Worm (Caenorhabditis elegans) whole organism, L1 larva: ENCODE data around the gene swd-2.2.
A peak's percentile ranks its signal among the peaks of the same experiment; 100 is the strongest.

Experiments used
- C04F5.9 ChIP-seq: sonication (generic microtip); optimal IDR thresholded peaks from 2 replicates; lab custom pipeline; 2016; ENCODE audit warnings: missing genetic modification characterization, missing compliant biosample characterization
- F16B12.6 ChIP-seq: fragments of 150-350 bp; optimal IDR thresholded peaks from 2 replicates; lab custom pipeline; 2014; ENCODE audit warnings: missing biosample characterization, missing genetic modification characterization
- Y116A8C.19 ChIP-seq: sonication (generic microtip); optimal IDR thresholded peaks from 2 replicates; lab custom pipeline; 2016; ENCODE audit warnings: missing compliant biosample characterization, missing genetic modification characterization, borderline replicate concordance
- aha-1 ChIP-seq: fragments of 150-350 bp; optimal IDR thresholded peaks from 2 replicates; lab custom pipeline; 2014; ENCODE audit warnings: missing biosample characterization, missing genetic modification characterization
- aly-2 ChIP-seq: fragments of 150-350 bp; optimal IDR thresholded peaks from 2 replicates; lab custom pipeline; 2014; ENCODE audit warnings: missing biosample characterization, missing genetic modification characterization
- ama-1 ChIP-seq: fragments of 150-350 bp; optimal IDR thresholded peaks from 2 replicates; lab custom pipeline; 2014
- blmp-1 ChIP-seq: fragments of 150-350 bp; optimal IDR thresholded peaks from 2 replicates; lab custom pipeline; 2014; ENCODE audit warnings: missing biosample characterization, missing genetic modification characterization
- ceh-82 ChIP-seq, 3 experiments: fragments of 150-350 bp in 1 of 3; sonication (generic microtip) in 2 of 3; optimal IDR thresholded peaks; 2 replicates each; lab custom pipeline; 2014 to 2017; ENCODE audit warnings: missing biosample characterization in 3 of 3, missing genetic modification characterization in 3 of 3
- ceh-88 ChIP-seq: fragments of 200-800 bp; sonication (Bioruptor generic); IDR thresholded peaks from 2 replicates; pipeline ENCODE4 v1.3.6; 2022; ENCODE audit warnings: missing genetic modification characterization, missing compliant biosample characterization
- ces-1 ChIP-seq: fragments of 150-350 bp; optimal IDR thresholded peaks from 2 replicates; lab custom pipeline; 2014; ENCODE audit warnings: missing biosample characterization, missing genetic modification reagents, missing genetic modification characterization
- efl-3 ChIP-seq: fragments of 200-800 bp; sonication (Bioruptor generic); optimal IDR thresholded peaks from 2 replicates; lab custom pipeline; 2018; ENCODE audit warnings: mild to moderate bottlenecking, missing genetic modification characterization, missing compliant biosample characterization
- egl-13 ChIP-seq: sonication (generic microtip); optimal IDR thresholded peaks from 2 replicates; lab custom pipeline; 2016; ENCODE audit warnings: missing genotype, missing genetic modification reagents, missing genetic modification characterization, missing compliant biosample characterization
- egl-27 ChIP-seq, 2 experiments: fragments of 150-350 bp in 1 of 2; sonication (generic microtip); optimal IDR thresholded peaks; 3 replicates each; lab custom pipeline; 2017 to 2018; ENCODE audit warnings: missing biosample characterization in 2 of 2, missing genetic modification characterization in 2 of 2, missing genetic modification reagents in 2 of 2
- elt-2 ChIP-seq: sonication (generic microtip); optimal IDR thresholded peaks from 2 replicates; lab custom pipeline; 2016; ENCODE audit warnings: missing genetic modification characterization, mild to moderate bottlenecking, inconsistent platforms, missing compliant biosample characterization, missing genetic modification reagents
- ets-5 ChIP-seq: fragments of 200-800 bp; sonication (Bioruptor generic); IDR thresholded peaks from 2 replicates; pipeline ENCODE4 v1.3.6; 2022; ENCODE audit warnings: missing genetic modification characterization, missing compliant biosample characterization
- fkh-10 ChIP-seq: sonication (generic microtip); optimal IDR thresholded peaks from 2 replicates; lab custom pipeline; 2017; ENCODE audit warnings: missing biosample characterization, missing genetic modification reagents, missing genetic modification characterization
- fkh-4 ChIP-seq: sonication (generic microtip); optimal IDR thresholded peaks from 2 replicates; lab custom pipeline; 2016; ENCODE audit warnings: missing compliant biosample characterization, missing genetic modification characterization, borderline replicate concordance
- fkh-8 ChIP-seq: sonication (generic microtip); optimal IDR thresholded peaks from 2 replicates; lab custom pipeline; 2016; ENCODE audit warnings: mild to moderate bottlenecking, missing genetic modification characterization, missing compliant biosample characterization
- fos-1 ChIP-seq: fragments of 150-350 bp; optimal IDR thresholded peaks from 2 replicates; lab custom pipeline; 2014; ENCODE audit warnings: missing biosample characterization, missing genetic modification characterization
- hlh-17 ChIP-seq: fragments of 200-800 bp; sonication (Bioruptor generic); optimal IDR thresholded peaks from 2 replicates; lab custom pipeline; 2018; ENCODE audit warnings: missing genetic modification characterization, mild to moderate bottlenecking, missing compliant biosample characterization, moderate library complexity, borderline replicate concordance
- irx-1 ChIP-seq: sonication (generic microtip); optimal IDR thresholded peaks from 2 replicates; lab custom pipeline; 2016; ENCODE audit warnings: missing genetic modification characterization, missing compliant biosample characterization
- jun-1 ChIP-seq: fragments of 150-350 bp; optimal IDR thresholded peaks from 2 replicates; lab custom pipeline; 2014; ENCODE audit warnings: missing biosample characterization, missing genetic modification reagents, missing genetic modification characterization
- lin-14 ChIP-seq: fragments of 200-800 bp; sonication (Bioruptor generic); optimal IDR thresholded peaks from 2 replicates; lab custom pipeline; 2018; ENCODE audit warnings: mild to moderate bottlenecking, missing genetic modification characterization, moderate library complexity, missing compliant biosample characterization
- lin-35 ChIP-seq, 2 experiments: fragments of 150-350 bp; optimal IDR thresholded peaks; 2 replicates each; lab custom pipeline; 2014; ENCODE audit warnings: missing biosample characterization in 2 of 2, missing genetic modification characterization in 2 of 2, missing genetic modification reagents in 2 of 2
- mab-9 ChIP-seq: fragments of 200-800 bp; sonication (Bioruptor generic); IDR thresholded peaks from 2 replicates; pipeline ENCODE4 v1.3.6; 2022; ENCODE audit warnings: missing genetic modification reagents, missing genetic modification characterization, missing compliant biosample characterization
- mdl-1 ChIP-seq, 2 experiments: fragments of 150-350 bp; optimal IDR thresholded peaks; 2 replicates each; lab custom pipeline; 2014 to 2017; ENCODE audit warnings: missing biosample characterization in 2 of 2, missing genetic modification characterization in 2 of 2, inconsistent platforms in 1 of 2
- mep-1 ChIP-seq: fragments of 150-350 bp; optimal IDR thresholded peaks from 2 replicates; lab custom pipeline; 2014; ENCODE audit warnings: missing biosample characterization, missing genetic modification characterization
- nhr-11 ChIP-seq: fragments of 150-350 bp; optimal IDR thresholded peaks from 2 replicates; lab custom pipeline; 2014; ENCODE audit warnings: missing biosample characterization, missing genetic modification characterization
- nhr-12 ChIP-seq: sonication (generic microtip); optimal IDR thresholded peaks from 2 replicates; lab custom pipeline; 2017; ENCODE audit warnings: missing biosample characterization, missing genetic modification characterization
- nhr-19 ChIP-seq: fragments of 200-800 bp; sonication (Bioruptor generic); conservative IDR thresholded peaks from 2 replicates; pipeline ENCODE4 v1.3.6; 2022; ENCODE audit warnings: missing genetic modification characterization, missing compliant biosample characterization
- nhr-20 ChIP-seq: sonication (generic microtip); optimal IDR thresholded peaks from 2 replicates; lab custom pipeline; 2016; ENCODE audit warnings: mild to moderate bottlenecking, missing genetic modification characterization, missing compliant biosample characterization
- nhr-237 ChIP-seq: fragments of 150-350 bp; optimal IDR thresholded peaks from 2 replicates; lab custom pipeline; 2014; ENCODE audit warnings: missing biosample characterization, missing genetic modification characterization
- nhr-28 ChIP-seq: fragments of 150-350 bp; optimal IDR thresholded peaks from 2 replicates; lab custom pipeline; 2014; ENCODE audit warnings: missing biosample characterization, missing genetic modification characterization
- nhr-71 ChIP-seq: sonication (generic microtip); optimal IDR thresholded peaks from 2 replicates; lab custom pipeline; 2016; ENCODE audit warnings: mild to moderate bottlenecking, missing genetic modification characterization, moderate library complexity, missing compliant biosample characterization
- nhr-77 ChIP-seq: fragments of 150-350 bp; optimal IDR thresholded peaks from 2 replicates; lab custom pipeline; 2014; ENCODE audit warnings: missing biosample characterization, missing genetic modification characterization
- nhr-90 ChIP-seq: sonication (generic microtip); optimal IDR thresholded peaks from 2 replicates; lab custom pipeline; 2016; ENCODE audit warnings: mild to moderate bottlenecking, missing genetic modification characterization, missing compliant biosample characterization; ENCODE audit not compliant: poor library complexity
- pag-3 ChIP-seq: sonication (generic microtip); optimal IDR thresholded peaks from 2 replicates; lab custom pipeline; 2017; ENCODE audit warnings: missing genetic modification characterization, mild to moderate bottlenecking, missing compliant biosample characterization, antibody characterized with exemption, borderline replicate concordance; ENCODE audit not compliant: insufficient read depth
- skn-1 ChIP-seq: fragments of 150-350 bp; optimal IDR thresholded peaks from 2 replicates; lab custom pipeline; 2014; ENCODE audit warnings: missing biosample characterization, missing genetic modification characterization
- snu-23 ChIP-seq: sonication (generic microtip); optimal IDR thresholded peaks from 2 replicates; lab custom pipeline; 2016; ENCODE audit warnings: missing genetic modification characterization, missing compliant biosample characterization
- sox-4 ChIP-seq: sonication (generic microtip); optimal IDR thresholded peaks from 2 replicates; lab custom pipeline; 2016; ENCODE audit warnings: missing genetic modification characterization, missing compliant biosample characterization
- sptf-1 ChIP-seq: fragments of 150-350 bp; optimal IDR thresholded peaks from 2 replicates; lab custom pipeline; 2014; ENCODE audit warnings: missing biosample characterization, missing genetic modification characterization
- tbx-2 ChIP-seq: sonication (generic microtip); optimal IDR thresholded peaks from 2 replicates; lab custom pipeline; 2016; ENCODE audit warnings: missing genetic modification characterization, missing compliant biosample characterization
- tlp-1 ChIP-seq: fragments of 150-350 bp; optimal IDR thresholded peaks from 2 replicates; lab custom pipeline; 2014; ENCODE audit warnings: missing biosample characterization, missing genetic modification characterization
- unc-62 ChIP-seq: fragments of 150-350 bp; optimal IDR thresholded peaks from 2 replicates; lab custom pipeline; 2014; ENCODE audit warnings: missing biosample characterization, missing genetic modification reagents, missing genetic modification characterization
- unc-86 ChIP-seq: sonication (generic microtip); optimal IDR thresholded peaks from 2 replicates; lab custom pipeline; 2016; ENCODE audit warnings: missing genetic modification characterization, missing compliant biosample characterization
- unc-98 ChIP-seq: fragments of 200-800 bp; sonication (Bioruptor generic); IDR thresholded peaks from 2 replicates; pipeline ENCODE4 v1.3.6; 2022; ENCODE audit warnings: missing genetic modification characterization, missing compliant biosample characterization
- zip-4 ChIP-seq: fragments of 200-800 bp; sonication (Bioruptor generic); optimal IDR thresholded peaks from 2 replicates; lab custom pipeline; 2018; ENCODE audit warnings: mild to moderate bottlenecking, missing genetic modification characterization, moderate library complexity, missing compliant biosample characterization
- ztf-11 ChIP-seq, 2 experiments: sonication (generic microtip); optimal IDR thresholded peaks; 2 replicates each; lab custom pipeline; 2016 to 2017; ENCODE audit warnings: missing genetic modification characterization in 2 of 2, missing biosample characterization in 1 of 2, missing compliant biosample characterization in 1 of 2

swd-2.2 gene

ce11 chrIV:7816402-7817102, 42.3 kb downstream of the swd-2.2 start (continued):
- TF ChIP-seq ces-1 (GFP tag; lab: Kevin White, UChicago) (no peak), ets-5 (no peak), nhr-20 (tag; lab: Kevin White, UChicago) (peak; percentile 41), hlh-17 (GFP tag; lab: Kevin White, UChicago) (no peak), sptf-1 (tag; lab: Kevin White, UChicago) (no peak), blmp-1 (tag; lab: Kevin White, UChicago) (peak; percentile 28), aly-2 (no peak), fkh-10 (GFP tag; lab: Kevin White, UChicago) (no peak), egl-27 (tag; optimal IDR thresholded peaks at IDR 0.05; lab: Kevin White, UChicago) (no peak), ceh-88 (GFP tag; lab: Robert Waterston, UW) (no peak; the same call in 1 of the 2 replicates), unc-62 (GFP tag; lab: Kevin White, UChicago) (no peak), irx-1 (tag; lab: Kevin White, UChicago) (peak; percentile 69), lin-35 (GFP tag; optimal IDR thresholded peaks at IDR 0.05; lab: Kevin White, UChicago) (peak; percentile 74 to 93), sox-4 (tag; lab: Kevin White, UChicago) (peak; percentile 64), mdl-1 (tag; optimal IDR thresholded peaks at IDR 0.05; lab: Kevin White, UChicago) (no peak), ama-1 (no peak), nhr-237 (tag; lab: Kevin White, UChicago) (no peak), F16B12.6 (tag; lab: Kevin White, UChicago) (no peak), efl-3 (no peak), jun-1 (no peak), tlp-1 (tag; lab: Kevin White, UChicago) (no peak), lin-14 (peak; percentile 54), tbx-2 (peak; percentile 51), nhr-19 (GFP tag; lab: Robert Waterston, UW) (peak; percentile 44), skn-1 (tag; lab: Kevin White, UChicago) (peak; percentile 5), C04F5.9 (tag; lab: Kevin White, UChicago) (peak; percentile 40), egl-13 (tag; lab: Kevin White, UChicago) (peak; percentile 35), pag-3 (tag; lab: Kevin White, UChicago) (no peak), fos-1 (tag; lab: Kevin White, UChicago) (no peak), elt-2 (peak; percentile 22), nhr-90 (tag; lab: Kevin White, UChicago) (peak; percentile 79), aha-1 (tag; lab: Kevin White, UChicago) (no peak), Y116A8C.19 (tag; lab: Kevin White, UChicago) (peak; percentile 6), nhr-11 (tag; lab: Kevin White, UChicago) (no peak), nhr-77 (tag; lab: Kevin White, UChicago) (no peak), zip-4 (GFP tag; lab: Kevin White, UChicago) (no peak), ceh-82 (tag; optimal IDR thresholded peaks at IDR 0.05; lab: Kevin White, UChicago) (no peak), fkh-4 (tag; lab: Kevin White, UChicago) (peak; percentile 60)

ce11 chrIV:7817852-7818251, 43.6 kb downstream of the swd-2.2 start, which contains the start of gene ric-3:
Gene ric-3, plus strand, starts transcription at chrIV:7818251.
- TF ChIP-seq unc-86 (tag; lab: Kevin White, UChicago) = peak; percentile 76
- no peak for TF ChIP-seq fkh-4 (tag; lab: Kevin White, UChicago)
- TF ChIP-seq fkh-8 (tag; lab: Kevin White, UChicago) = peak; percentile 84
- TF ChIP-seq hlh-17 (GFP tag; lab: Kevin White, UChicago) = no peak
- TF ChIP-seq sox-4 (tag; lab: Kevin White, UChicago) = no peak
- peak; percentile 87 for TF ChIP-seq nhr-71 (tag; lab: Kevin White, UChicago)
- TF ChIP-seq ces-1 (GFP tag; lab: Kevin White, UChicago) = no peak
- peak; percentile 84 for TF ChIP-seq mep-1 (tag; lab: Kevin White, UChicago)
- no peak for TF ChIP-seq efl-3
- peak; percentile 78 for TF ChIP-seq snu-23 (GFP tag; lab: Kevin White, UChicago)
- no peak for TF ChIP-seq aha-1 (tag; lab: Kevin White, UChicago)
- no peak for TF ChIP-seq unc-98
- no peak for TF ChIP-seq nhr-90 (tag; lab: Kevin White, UChicago)
- TF ChIP-seq nhr-19 (GFP tag; lab: Robert Waterston, UW) = peak; percentile 63
- TF ChIP-seq skn-1 (tag; lab: Kevin White, UChicago) = peak; percentile 19
- no peak for TF ChIP-seq nhr-237 (tag; lab: Kevin White, UChicago)
- TF ChIP-seq mab-9 (GFP tag; lab: Robert Waterston, UW) = no peak
- TF ChIP-seq nhr-28 (tag; lab: Kevin White, UChicago) = no peak
- TF ChIP-seq mdl-1 (tag; optimal IDR thresholded peaks at IDR 0.05; lab: Kevin White, UChicago) = no peak
- TF ChIP-seq lin-14 = peak; percentile 95
- peak; percentile 72 for TF ChIP-seq tbx-2
- TF ChIP-seq nhr-12 = no peak
- no peak for TF ChIP-seq Y116A8C.19 (tag; lab: Kevin White, UChicago)
- TF ChIP-seq ztf-11 (tag; optimal IDR thresholded peaks at IDR 0.05; lab: Kevin White, UChicago) = no peak
- no peak for TF ChIP-seq C04F5.9 (tag; lab: Kevin White, UChicago)
